Worm (Caenorhabditis elegans) whole organism, L2 larva: ENCODE measurements around the gene C18D11.9.
"Not testable (repeated sequence)": the region's sequence is repeated elsewhere in the genome, so short reads cannot be mapped to it uniquely, and the experiment has no call there.

Experiments used
- C34F6.9 ChIP-seq: fragments of 150-350 bp; optimal IDR thresholded peaks from 2 replicates; lab custom pipeline; 2014; ENCODE audit warnings: missing biosample characterization, missing genetic modification characterization
- R02D3.7 ChIP-seq: fragments of 150-350 bp; optimal IDR thresholded peaks from 2 replicates; lab custom pipeline; 2014; ENCODE audit warnings: missing biosample characterization, missing genetic modification characterization
- Y55F3AM.14 ChIP-seq: fragments of 200-800 bp; sonication (Bioruptor generic); optimal IDR thresholded peaks from 2 replicates; lab custom pipeline; 2018; ENCODE audit warnings: mild to moderate bottlenecking, missing genetic modification characterization, missing compliant biosample characterization
- ZK546.5 ChIP-seq: sonication (generic microtip); optimal IDR thresholded peaks from 2 replicates; lab custom pipeline; 2017; ENCODE audit warnings: missing biosample characterization, missing genetic modification characterization
- alr-1 ChIP-seq: fragments of 150-350 bp; optimal IDR thresholded peaks from 2 replicates; lab custom pipeline; 2014; ENCODE audit warnings: missing biosample characterization, missing genetic modification characterization
- aly-2 ChIP-seq: fragments of 150-350 bp; optimal IDR thresholded peaks from 2 replicates; lab custom pipeline; 2014; ENCODE audit warnings: missing biosample characterization, missing genetic modification characterization
- ama-1 ChIP-seq: fragments of 150-350 bp; optimal IDR thresholded peaks from 2 replicates; lab custom pipeline; 2018; ENCODE audit warnings: inconsistent platforms
- blmp-1 ChIP-seq: sonication (generic microtip); optimal IDR thresholded peaks from 2 replicates; lab custom pipeline; 2017; ENCODE audit warnings: missing genetic modification characterization, mild to moderate bottlenecking, missing compliant biosample characterization, antibody characterized with exemption, moderate library complexity; ENCODE audit not compliant: insufficient read depth
- ceh-16 ChIP-seq: fragments of 150-350 bp; optimal IDR thresholded peaks from 2 replicates; lab custom pipeline; 2014; ENCODE audit warnings: missing biosample characterization, missing genetic modification characterization
- ceh-82 ChIP-seq: fragments of 150-350 bp; optimal IDR thresholded peaks from 2 replicates; lab custom pipeline; 2014; ENCODE audit warnings: missing biosample characterization, missing genetic modification characterization
- crh-2 ChIP-seq: sonication (generic microtip); optimal IDR thresholded peaks from 2 replicates; lab custom pipeline; 2017; ENCODE audit warnings: missing biosample characterization, missing genetic modification characterization
- egl-27 ChIP-seq: sonication (generic microtip); optimal IDR thresholded peaks from 3 replicates; lab custom pipeline; 2017; ENCODE audit warnings: missing biosample characterization, missing genetic modification reagents, missing genetic modification characterization
- elt-1 ChIP-seq: fragments of 150-350 bp; optimal IDR thresholded peaks from 2 replicates; lab custom pipeline; 2014; ENCODE audit warnings: missing biosample characterization, missing genetic modification characterization
- fos-1 ChIP-seq: fragments of 150-350 bp; optimal IDR thresholded peaks from 2 replicates; lab custom pipeline; 2014; ENCODE audit warnings: missing biosample characterization, missing genetic modification characterization
- gmeb-1 ChIP-seq: fragments of 150-350 bp; optimal IDR thresholded peaks from 2 replicates; lab custom pipeline; 2014; ENCODE audit warnings: missing biosample characterization, missing genetic modification characterization
- lsy-2 ChIP-seq, 2 experiments: fragments of 150-350 bp in 1 of 2; sonication (generic microtip) in 1 of 2; optimal IDR thresholded peaks; 2 replicates each; lab custom pipeline; 2014 to 2017; ENCODE audit warnings: missing biosample characterization in 2 of 2, missing genetic modification characterization in 2 of 2
- mbf-1 ChIP-seq: sonication (generic microtip); optimal IDR thresholded peaks from 2 replicates; lab custom pipeline; 2017; ENCODE audit warnings: missing biosample characterization, missing genetic modification characterization
- mdl-1 ChIP-seq, 2 experiments: fragments of 150-350 bp in 1 of 2; sonication (generic microtip) in 1 of 2; optimal IDR thresholded peaks; 2 replicates each; lab custom pipeline; 2017; ENCODE audit warnings: missing biosample characterization in 2 of 2, missing genetic modification characterization in 2 of 2
- nhr-10 ChIP-seq: sonication (generic microtip); optimal IDR thresholded peaks from 2 replicates; lab custom pipeline; 2017; ENCODE audit warnings: missing biosample characterization, missing genetic modification characterization
- nhr-12 ChIP-seq: fragments of 150-350 bp; optimal IDR thresholded peaks from 2 replicates; lab custom pipeline; 2014; ENCODE audit warnings: missing biosample characterization, missing genetic modification characterization
- nhr-129 ChIP-seq: fragments of 150-350 bp; optimal IDR thresholded peaks from 2 replicates; lab custom pipeline; 2014; ENCODE audit warnings: missing biosample characterization, missing genetic modification characterization
- nhr-23 ChIP-seq: fragments of 150-350 bp; optimal IDR thresholded peaks from 2 replicates; lab custom pipeline; 2014; ENCODE audit warnings: missing biosample characterization, missing genetic modification reagents, missing genetic modification characterization
- nhr-25 ChIP-seq: fragments of 150-350 bp; sonication (generic microtip); optimal IDR thresholded peaks from 3 replicates; lab custom pipeline; 2014; ENCODE audit warnings: missing biosample characterization, missing genetic modification characterization
- nhr-6 ChIP-seq: fragments of 150-350 bp; optimal IDR thresholded peaks from 2 replicates; lab custom pipeline; 2014; ENCODE audit warnings: missing biosample characterization, missing genetic modification characterization
- peb-1 ChIP-seq: fragments of 150-350 bp; optimal IDR thresholded peaks from 2 replicates; lab custom pipeline; 2014; ENCODE audit warnings: missing biosample characterization, missing genetic modification characterization
- sem-4 ChIP-seq: fragments of 150-350 bp; optimal IDR thresholded peaks from 2 replicates; lab custom pipeline; 2014; ENCODE audit warnings: missing biosample characterization, missing genetic modification reagents, missing genetic modification characterization
- skn-1 ChIP-seq: sonication (generic microtip); optimal IDR thresholded peaks from 2 replicates; lab custom pipeline; 2017; ENCODE audit warnings: missing biosample characterization, missing genetic modification characterization
- sma-3 ChIP-seq: sonication (generic microtip); optimal IDR thresholded peaks from 2 replicates; lab custom pipeline; 2016; ENCODE audit warnings: missing genetic modification reagents, missing genetic modification characterization, missing compliant biosample characterization
- sma-9 ChIP-seq, 2 experiments: fragments of 150-350 bp in 1 of 2; sonication (generic microtip) in 1 of 2; optimal IDR thresholded peaks; 2 replicates each; lab custom pipeline; 2014 to 2016; ENCODE audit warnings: missing genetic modification characterization in 2 of 2, mild to moderate bottlenecking in 1 of 2, missing biosample characterization in 1 of 2, missing compliant biosample characterization in 1 of 2, missing genetic modification reagents in 1 of 2, moderate library complexity in 1 of 2
- snpc-4 ChIP-seq: fragments of 150-350 bp; optimal IDR thresholded peaks from 2 replicates; lab custom pipeline; 2014; ENCODE audit warnings: missing biosample characterization, missing genetic modification characterization
- unc-55 ChIP-seq: fragments of 150-350 bp; sonication (generic microtip); optimal IDR thresholded peaks from 3 replicates; lab custom pipeline; 2014; ENCODE audit warnings: missing biosample characterization, missing genetic modification reagents, missing genetic modification characterization
- unc-62 ChIP-seq: fragments of 150-350 bp; optimal IDR thresholded peaks from 2 replicates; lab custom pipeline; 2014; ENCODE audit warnings: missing biosample characterization, missing genetic modification reagents, missing genetic modification characterization
- zag-1 ChIP-seq: fragments of 150-350 bp; optimal IDR thresholded peaks from 2 replicates; lab custom pipeline; 2014; ENCODE audit warnings: missing biosample characterization, missing genetic modification characterization
- ztf-11 ChIP-seq: sonication (generic microtip); optimal IDR thresholded peaks from 2 replicates; lab custom pipeline; 2017; ENCODE audit warnings: missing biosample characterization, missing genetic modification characterization
- ztf-4 ChIP-seq: fragments of 150-350 bp; optimal IDR thresholded peaks from 2 replicates; lab custom pipeline; 2014; ENCODE audit warnings: missing biosample characterization, missing genetic modification characterization

C18D11.9 gene

ce11 chrIII:11808818-11809217 is at the start of gene C18D11.9:
Gene C18D11.9 (plus strand): TSS chrIII:11809118.
- TF ChIP-seq C34F6.9 (tag; lab: Kevin White, UChicago) (no peak), snpc-4 (tag; lab: Kevin White, UChicago) (no peak), ceh-16 (tag; lab: Kevin White, UChicago) (no peak), unc-62 (GFP tag; lab: Kevin White, UChicago) (no peak), nhr-129 (no peak), zag-1 (tag; lab: Kevin White, UChicago) (no peak), lsy-2 (tag; optimal IDR thresholded peaks at IDR 0.05; lab: Kevin White, UChicago) (no peak), mbf-1 (tag; lab: Kevin White, UChicago) (no peak), fos-1 (tag; lab: Kevin White, UChicago) (no peak), egl-27 (no peak), elt-1 (tag; lab: Kevin White, UChicago) (no peak), sma-3 (GFP tag; lab: Kevin White, UChicago) (no peak)

ce11 chrIII:11760634-11761033 is 48.3 kb upstream of the C18D11.9 start:
- TF ChIP-seq sma-9 (GFP tag; optimal IDR thresholded peaks at IDR 0.05; lab: Kevin White, UChicago): no peak
- TF ChIP-seq sma-9 (tag; optimal IDR thresholded peaks at IDR 0.05; lab: Kevin White, UChicago): no peak
- no peak for TF ChIP-seq nhr-23 (tag; lab: Kevin White, UChicago)
- TF ChIP-seq sma-3 (GFP tag; lab: Kevin White, UChicago): no peak
- TF ChIP-seq Y55F3AM.14: no peak
- TF ChIP-seq nhr-25: no peak
- TF ChIP-seq ceh-82 (tag; lab: Kevin White, UChicago): no peak

- not testable (repeated sequence) for TF ChIP-seq nhr-10 (tag; lab: Kevin White, UChicago); sma-9 (GFP tag; optimal IDR thresholded peaks at IDR 0.05; lab: Kevin White, UChicago); sma-9 (tag; optimal IDR thresholded peaks at IDR 0.05; lab: Kevin White, UChicago); nhr-12
These were observed 35.3 kb upstream of the C18D11.9 start, which contains the start of gene gbf-1 for ce11 chrIII:11773581-11773980. Gene gbf-1 (minus strand): TSS chrIII:11773681.

ce11 chrIII:11774508-11775000 is 34.4 kb upstream of the C18D11.9 start, which contains the start of gene immp-1:
Gene immp-1 (plus strand): TSS chrIII:11774950.
- TF ChIP-seq nhr-129 (peak; percentile 45), unc-55 (peak; percentile 62), nhr-23 (tag; lab: Kevin White, UChicago) (no peak), ceh-16 (tag; lab: Kevin White, UChicago) (no peak), nhr-12 (no peak), ama-1 (lab: Kevin White, UChicago) (no peak), unc-62 (GFP tag; lab: Kevin White, UChicago) (no peak), alr-1 (tag; lab: Kevin White, UChicago) (no peak), sem-4 (tag; lab: Kevin White, UChicago) (peak; percentile 49), ZK546.5 (tag; lab: Kevin White, UChicago) (no peak), C34F6.9 (tag; lab: Kevin White, UChicago) (peak; percentile 51), blmp-1 (tag; lab: Kevin White, UChicago) (peak; percentile 74), gmeb-1 (tag; lab: Kevin White, UChicago) (peak; percentile 63), crh-2 (tag; lab: Kevin White, UChicago) (peak; percentile 92), ceh-82 (tag; lab: Kevin White, UChicago) (no peak), mdl-1 (tag; optimal IDR thresholded peaks at IDR 0.05; lab: Kevin White, UChicago) (peak in 1 of 2 experiments; percentile 42), sma-9 (GFP tag; optimal IDR thresholded peaks at IDR 0.05; lab: Kevin White, UChicago) (no peak), sma-9 (tag; optimal IDR thresholded peaks at IDR 0.05; lab: Kevin White, UChicago) (no peak), nhr-6 (tag; lab: Kevin White, UChicago) (no peak), lsy-2 (tag; optimal IDR thresholded peaks at IDR 0.05; lab: Kevin White, UChicago) (peak; percentile 3 to 70), nhr-25 (peak; percentile 27), fos-1 (tag; lab: Kevin White, UChicago) (peak; percentile 36), aly-2 (tag; lab: Kevin White, UChicago) (no peak), ztf-4 (tag; lab: Kevin White, UChicago) (no peak), skn-1 (tag; lab: Kevin White, UChicago) (no peak)

- TF ChIP-seq nhr-23 (tag; lab: Kevin White, UChicago): no peak
- no peak for TF ChIP-seq ztf-11
- TF ChIP-seq R02D3.7 (tag; lab: Kevin White, UChicago): no peak
- TF ChIP-seq peb-1 (tag; lab: Kevin White, UChicago): no peak
- TF ChIP-seq crh-2 (tag; lab: Kevin White, UChicago): no peak
- TF ChIP-seq mbf-1 (tag; lab: Kevin White, UChicago): no peak
- no peak for TF ChIP-seq skn-1 (tag; lab: Kevin White, UChicago)
These were observed 31.6 kb upstream of the C18D11.9 start, which contains the start of gene mdt-21 for ce11 chrIII:11777321-11777720. Gene mdt-21 (plus strand): TSS chrIII:11777621.
